Fruit fly (Drosophila melanogaster): ENCODE results near the gene CG3108.

Gene CG3108

DNA sequence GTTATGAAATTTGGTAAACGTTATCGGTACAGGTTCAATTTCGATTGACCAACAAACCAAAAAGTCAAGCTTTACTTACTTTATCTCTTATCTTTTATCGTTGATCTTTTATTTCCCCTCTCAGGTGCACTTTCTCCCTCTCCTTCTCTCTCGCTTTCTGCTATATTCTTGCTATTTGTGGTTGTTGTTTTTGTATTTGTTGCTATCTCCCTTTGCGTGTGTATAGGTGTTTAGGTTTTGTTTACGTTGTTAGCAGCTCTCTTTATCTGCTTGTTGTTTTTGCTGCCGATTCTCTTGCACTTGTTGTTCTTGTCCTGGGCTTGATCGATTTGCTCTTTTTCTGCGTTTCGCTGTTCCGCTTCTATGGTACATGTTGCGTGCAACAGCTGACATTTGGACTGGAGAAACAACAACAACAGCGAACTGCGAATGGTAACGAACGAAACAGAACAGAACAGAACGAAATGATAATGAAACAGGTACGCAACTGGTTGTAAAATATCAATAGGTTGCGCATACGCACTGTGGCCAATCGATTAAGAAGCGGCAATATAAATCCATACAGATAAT is 37.1 kb downstream of the CG3108 start:
- no peak for TF ChIP-seq noc (tag; optimal IDR thresholded peaks at IDR 0.05)

dm6 chrX:5741625-5742024 is 39.8 kb downstream of the CG3108 start:
- TF ChIP-seq noc (tag; optimal IDR thresholded peaks at IDR 0.05): no peak

dm6 chrX:5737676-5738220 is 43.7 kb downstream of the CG3108 start, which contains the start of gene Snx27:
Gene Snx27, minus strand, starts transcription at chrX:5738031.
- peak; percentile 46 for TF ChIP-seq noc (tag; optimal IDR thresholded peaks at IDR 0.05)

DNA sequence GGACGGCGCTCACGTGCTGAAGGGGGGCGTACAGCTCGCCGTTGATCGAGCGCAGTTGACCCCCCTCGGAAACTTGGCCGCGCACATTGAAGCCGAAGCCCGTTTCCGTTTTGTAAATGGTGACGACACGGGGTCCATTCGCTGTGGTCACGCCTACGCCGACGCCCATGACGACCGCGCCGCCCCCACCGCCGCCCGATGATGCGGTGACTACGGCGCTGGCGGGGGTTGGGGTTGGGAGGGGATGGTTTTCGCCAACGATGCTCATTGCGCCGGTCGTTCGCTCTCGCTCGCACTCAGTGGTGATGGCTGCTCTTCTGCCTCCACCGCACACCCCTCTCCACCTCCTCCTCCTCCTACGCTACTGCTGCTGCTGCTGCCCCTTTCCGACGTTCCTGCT is 44.3 kb downstream of the CG3108 start:
- TF ChIP-seq noc (tag; optimal IDR thresholded peaks at IDR 0.05): no peak

DNA sequence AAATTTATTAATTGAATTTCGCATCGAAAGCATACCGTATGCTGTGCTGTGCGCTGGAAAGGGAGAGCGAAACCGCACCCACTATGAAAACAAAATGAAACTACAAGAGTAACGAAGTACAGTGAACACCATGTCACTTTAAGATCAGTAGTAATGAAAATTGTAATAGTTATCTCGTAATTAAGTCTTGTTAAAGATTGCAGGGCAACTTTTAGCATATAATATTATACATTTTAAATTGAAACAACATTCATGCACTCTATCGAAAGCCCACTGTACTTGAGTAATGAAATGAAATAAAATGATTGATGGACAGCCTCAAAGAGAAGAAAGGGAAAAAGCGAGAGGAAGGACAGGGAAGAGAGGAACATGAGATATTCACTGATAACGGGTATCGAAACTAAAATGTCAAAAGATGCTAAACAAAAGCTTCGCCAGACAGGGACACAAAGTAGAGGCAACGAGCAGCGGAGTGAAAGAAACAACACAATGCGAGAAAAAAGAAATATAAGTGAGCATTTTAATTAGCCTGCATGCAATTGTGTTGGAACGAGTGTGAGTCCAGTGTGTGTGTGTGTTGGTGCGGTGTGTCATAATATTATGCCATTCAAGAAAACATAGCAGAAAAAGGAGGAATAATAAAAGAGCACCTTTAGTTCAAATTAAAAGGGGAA is 46.0 kb downstream of the CG3108 start:
- peak; percentile 97 for TF ChIP-seq noc (tag; optimal IDR thresholded peaks at IDR 0.05)

DNA sequence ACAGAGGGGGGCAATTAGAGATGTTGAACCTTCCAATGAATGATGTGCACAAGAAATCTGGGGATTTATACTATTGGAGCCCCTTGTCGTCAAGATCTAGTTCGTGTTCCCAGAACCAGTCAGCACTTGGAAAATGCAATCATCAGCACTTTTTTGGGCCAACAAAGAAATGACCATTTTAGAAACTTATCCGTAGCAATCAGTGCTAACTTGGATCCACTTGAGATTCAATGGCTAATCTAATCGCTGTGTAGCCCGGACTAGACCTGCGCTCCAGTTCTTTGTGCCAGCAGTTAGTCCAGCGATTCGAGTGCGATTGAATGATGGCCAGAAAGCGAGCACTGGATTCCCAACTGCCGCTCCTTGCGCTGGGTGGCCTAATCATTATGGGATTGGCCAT is 49.0 kb downstream of the CG3108 start, which contains the start of gene CG15773:
CG15773 (plus strand) TSS at position 301 of the 400 bp plus-strand sequence.
- TF ChIP-seq noc (tag; optimal IDR thresholded peaks at IDR 0.05): no peak

Data from whole organism, larva.